In genomic region chr3R:7075712-7076183, dm6 we compare ENCODE assay signal across 1 fruit fly cellular context.
A peak's percentile ranks its signal among the peaks of the same experiment; 100 is the strongest.
TF ChIP-seq lines count a peak whose summit lies in the region.

No protein-coding gene starts in this region.

TF ChIP-seq in whole organism, embryonic, 481 proteins besides CTCF, POLR2A, EP300 and RAD21 (continued from another document and continues in another):
- TF ChIP-seq pho (GFP tag; optimal IDR thresholded peaks at IDR 0.05; lab: Kevin White, UChicago): peak; percentile 89
- TF ChIP-seq tll (GFP tag; optimal IDR thresholded peaks at IDR 0.05; lab: Kevin White, UChicago): peak; percentile 21 to 84
- TF ChIP-seq psq (GFP tag; optimal IDR thresholded peaks at IDR 0.05; lab: Kevin White, UChicago): peak; percentile 46
- TF ChIP-seq ewg (GFP tag; optimal IDR thresholded peaks at IDR 0.05; lab: Kevin White, UChicago): peak; percentile 76
- TF ChIP-seq CG7372 (GFP tag; IDR thresholded peaks at IDR 0.05; lab: Robert Waterston, UW): no peak
- peak; percentile 75 for TF ChIP-seq emc (GFP tag; optimal IDR thresholded peaks at IDR 0.05; lab: Kevin White, UChicago)
- peak in 1 of 3 experiments; percentile 62 for TF ChIP-seq Stat92E (GFP tag; optimal IDR thresholded peaks at IDR 0.05; lab: Kevin White, UChicago)
- peak; percentile 91 for TF ChIP-seq Meics (GFP tag; optimal IDR thresholded peaks at IDR 0.05; lab: Kevin White, UChicago)
- peak; percentile 94 for TF ChIP-seq lilli (GFP tag; optimal IDR thresholded peaks at IDR 0.05; lab: Kevin White, UChicago)
- TF ChIP-seq CG18619 (GFP tag; optimal IDR thresholded peaks at IDR 0.05; lab: Kevin White, UChicago): peak; percentile 87
- peak; percentile 80 for TF ChIP-seq org-1 (GFP tag; optimal IDR thresholded peaks at IDR 0.05; lab: Kevin White, UChicago)
- peak; percentile 77 for TF ChIP-seq CG12236 (GFP tag; optimal IDR thresholded peaks at IDR 0.05; lab: Kevin White, UChicago)
- TF ChIP-seq CG7556 (GFP tag; optimal IDR thresholded peaks at IDR 0.05; lab: Kevin White, UChicago): peak; percentile 87
- no peak for TF ChIP-seq gt (GFP tag; IDR thresholded peaks at IDR 0.05; lab: Robert Waterston, UW)
- TF ChIP-seq dm (GFP tag; optimal IDR thresholded peaks at IDR 0.05; lab: Kevin White, UChicago): peak; percentile 82
- TF ChIP-seq cad (GFP tag; optimal IDR thresholded peaks at IDR 0.05; lab: Kevin White, UChicago): no peak
- TF ChIP-seq Hr3 (GFP tag; optimal IDR thresholded peaks at IDR 0.05; lab: Kevin White, UChicago): peak; percentile 83
- TF ChIP-seq kay (GFP tag; optimal IDR thresholded peaks at IDR 0.05; lab: Kevin White, UChicago): peak; percentile 71
- no peak for TF ChIP-seq inv (GFP tag; IDR thresholded peaks at IDR 0.05; lab: Robert Waterston, UW; ENCODE audit: partially characterized antibody)
- no peak for TF ChIP-seq MBD-R2 (GFP tag; IDR thresholded peaks at IDR 0.05; lab: Robert Waterston, UW)
- no peak for TF ChIP-seq CG11696 (GFP tag; IDR thresholded peaks at IDR 0.05; lab: Robert Waterston, UW)
- peak; percentile 79 for TF ChIP-seq Bdp1 (GFP tag; optimal IDR thresholded peaks at IDR 0.05; lab: Kevin White, UChicago)
- TF ChIP-seq Hmx (GFP tag; optimal IDR thresholded peaks at IDR 0.05; lab: Kevin White, UChicago): peak; percentile 79
- peak; percentile 86 for TF ChIP-seq CG10654 (GFP tag; optimal IDR thresholded peaks at IDR 0.05; lab: Kevin White, UChicago)
- peak; percentile 68 for TF ChIP-seq NC2α (GFP tag; optimal IDR thresholded peaks at IDR 0.05; lab: Kevin White, UChicago)
- TF ChIP-seq CG1233 (GFP tag; optimal IDR thresholded peaks at IDR 0.05; lab: Kevin White, UChicago): peak; percentile 86
- TF ChIP-seq CG17328 (GFP tag; IDR thresholded peaks at IDR 0.05; lab: Robert Waterston, UW): no peak
- no peak for TF ChIP-seq esg (GFP tag; conservative IDR thresholded peaks at IDR 0.05; lab: Robert Waterston, UW)
- no peak for TF ChIP-seq tna (GFP tag; IDR thresholded peaks at IDR 0.05; lab: Robert Waterston, UW; ENCODE audit: partially characterized antibody)
- TF ChIP-seq CG10274 (GFP tag; optimal IDR thresholded peaks at IDR 0.05; lab: Kevin White, UChicago): peak; percentile 79
- TF ChIP-seq YL-1 (GFP tag; optimal IDR thresholded peaks at IDR 0.05; lab: Kevin White, UChicago): no peak
- peak; percentile 83 for TF ChIP-seq CG10267 (tag; optimal IDR thresholded peaks at IDR 0.05; lab: Kevin White, UChicago)
- no peak for TF ChIP-seq Nf-YA (GFP tag; IDR thresholded peaks at IDR 0.05; lab: Robert Waterston, UW)
- TF ChIP-seq CG34224 (GFP tag; IDR thresholded peaks at IDR 0.05; lab: Robert Waterston, UW; ENCODE audit: partially characterized antibody): no peak
- TF ChIP-seq klu (GFP tag; IDR thresholded peaks at IDR 0.05; lab: Robert Waterston, UW): no peak
- peak; percentile 94 for TF ChIP-seq Fer1 (GFP tag; optimal IDR thresholded peaks at IDR 0.05; lab: Kevin White, UChicago)
- TF ChIP-seq Drgx (GFP tag; IDR thresholded peaks at IDR 0.05; lab: Robert Waterston, UW): no peak
- no peak for TF ChIP-seq CG14667 (GFP tag; IDR thresholded peaks at IDR 0.05; lab: Robert Waterston, UW)
- TF ChIP-seq dimm (GFP tag; IDR thresholded peaks at IDR 0.05; lab: Robert Waterston, UW): no peak
- peak; percentile 90 for TF ChIP-seq Oli (tag; optimal IDR thresholded peaks at IDR 0.05; lab: Kevin White, UChicago)
- no peak for TF ChIP-seq sr (GFP tag; IDR thresholded peaks at IDR 0.05; lab: Robert Waterston, UW)
- peak; percentile 89 for TF ChIP-seq NfI (GFP tag; optimal IDR thresholded peaks at IDR 0.05; lab: Kevin White, UChicago)
- TF ChIP-seq Mes4 (GFP tag; optimal IDR thresholded peaks at IDR 0.05; lab: Kevin White, UChicago): peak; percentile 86
- peak; percentile 88 for TF ChIP-seq CG13296 (GFP tag; optimal IDR thresholded peaks at IDR 0.05; lab: Kevin White, UChicago)
- peak; percentile 87 for TF ChIP-seq fd96Cb (tag; optimal IDR thresholded peaks at IDR 0.05; lab: Kevin White, UChicago)
- peak; percentile 99 for TF ChIP-seq Med (GFP tag; lab: Kevin White, UChicago)
- TF ChIP-seq ttk (GFP tag; IDR thresholded peaks at IDR 0.05; lab: Robert Waterston, UW): no peak
- peak; percentile 95 for TF ChIP-seq HmgZ (tag; optimal IDR thresholded peaks at IDR 0.05; lab: Kevin White, UChicago)
- TF ChIP-seq zfh1 (GFP tag; IDR thresholded peaks at IDR 0.05; lab: Robert Waterston, UW): no peak
- TF ChIP-seq CG11723 (GFP tag; optimal IDR thresholded peaks at IDR 0.05; lab: Kevin White, UChicago): peak; percentile 85
- no peak for TF ChIP-seq so (GFP tag; IDR thresholded peaks at IDR 0.05; lab: Robert Waterston, UW)
- peak; percentile 47 for TF ChIP-seq p53 (GFP tag; optimal IDR thresholded peaks at IDR 0.05; lab: Kevin White, UChicago)
- TF ChIP-seq CG7745 (tag; optimal IDR thresholded peaks at IDR 0.05; lab: Kevin White, UChicago): peak; percentile 30
- no peak for TF ChIP-seq ham (GFP tag; IDR thresholded peaks at IDR 0.05; lab: Robert Waterston, UW)
- peak; percentile 85 for TF ChIP-seq CG12071 (GFP tag; optimal IDR thresholded peaks at IDR 0.05; lab: Kevin White, UChicago)
- TF ChIP-seq vfl (GFP tag; optimal IDR thresholded peaks at IDR 0.05; lab: Kevin White, UChicago): peak; percentile 76
- TF ChIP-seq CG33557 (GFP tag; optimal IDR thresholded peaks at IDR 0.05; lab: Kevin White, UChicago): peak; percentile 65
- peak; percentile 76 for TF ChIP-seq CG10462 (GFP tag; optimal IDR thresholded peaks at IDR 0.05; lab: Kevin White, UChicago)
- TF ChIP-seq CG7839 (tag; optimal IDR thresholded peaks at IDR 0.05; lab: Kevin White, UChicago): peak; percentile 93
- TF ChIP-seq CG2202 (tag; optimal IDR thresholded peaks at IDR 0.05; lab: Kevin White, UChicago): peak; percentile 67
- TF ChIP-seq CG13123 (GFP tag; optimal IDR thresholded peaks at IDR 0.05; lab: Kevin White, UChicago): peak; percentile 75
- no peak for TF ChIP-seq crol (GFP tag; IDR thresholded peaks at IDR 0.05; lab: Robert Waterston, UW)
- TF ChIP-seq Gug (GFP tag; IDR thresholded peaks at IDR 0.05; lab: Robert Waterston, UW): peak; percentile 86
- no peak for TF ChIP-seq gfzf (GFP tag; optimal IDR thresholded peaks at IDR 0.05; lab: Kevin White, UChicago)
- peak; percentile 84 for TF ChIP-seq onecut (GFP tag; IDR thresholded peaks at IDR 0.05; lab: Robert Waterston, UW)
- no peak for TF ChIP-seq sc (optimal IDR thresholded peaks at IDR 0.05; lab: Kevin White, UChicago)
- peak; percentile 81 for TF ChIP-seq sc (GFP tag; optimal IDR thresholded peaks at IDR 0.05; lab: Kevin White, UChicago)
- TF ChIP-seq hb (GFP tag; IDR thresholded peaks at IDR 0.05; lab: Robert Waterston, UW; ENCODE audit: partially characterized antibody): no peak
- TF ChIP-seq CG4617 (GFP tag; optimal IDR thresholded peaks at IDR 0.05; lab: Kevin White, UChicago; ENCODE audit: borderline replicate concordance): peak; percentile 48
- no peak for TF ChIP-seq sob (GFP tag; IDR thresholded peaks at IDR 0.05; lab: Robert Waterston, UW)
- peak; percentile 82 for TF ChIP-seq zfh2 (GFP tag; optimal IDR thresholded peaks at IDR 0.05; lab: Kevin White, UChicago)
- TF ChIP-seq corto (GFP tag; optimal IDR thresholded peaks at IDR 0.05; lab: Kevin White, UChicago): peak; percentile 92
- TF ChIP-seq CG30403 (GFP tag; optimal IDR thresholded peaks at IDR 0.05; lab: Kevin White, UChicago): peak; percentile 91
- no peak for TF ChIP-seq wdn (GFP tag; IDR thresholded peaks at IDR 0.05; lab: Robert Waterston, UW)
- TF ChIP-seq CG13624 (GFP tag; optimal IDR thresholded peaks at IDR 0.05; lab: Kevin White, UChicago): peak; percentile 90
- TF ChIP-seq Pdp1 (GFP tag; optimal IDR thresholded peaks at IDR 0.05; lab: Kevin White, UChicago): peak; percentile 82 to 91
- TF ChIP-seq scrt (GFP tag; optimal IDR thresholded peaks at IDR 0.05; lab: Kevin White, UChicago): peak; percentile 83
- peak; percentile 63 for TF ChIP-seq CG10565 (GFP tag; optimal IDR thresholded peaks at IDR 0.05; lab: Kevin White, UChicago)
- TF ChIP-seq CG15073 (GFP tag; optimal IDR thresholded peaks at IDR 0.05; lab: Kevin White, UChicago): peak; percentile 34
- peak; percentile 86 for TF ChIP-seq Dip3 (GFP tag; optimal IDR thresholded peaks at IDR 0.05; lab: Kevin White, UChicago)
- TF ChIP-seq CG43689 (GFP tag; IDR thresholded peaks at IDR 0.05; lab: Robert Waterston, UW): no peak
- TF ChIP-seq nau (GFP tag; optimal IDR thresholded peaks at IDR 0.05; lab: Kevin White, UChicago): peak; percentile 85
- peak; percentile 77 for TF ChIP-seq croc (GFP tag; conservative IDR thresholded peaks at IDR 0.05; lab: Robert Waterston, UW)
- TF ChIP-seq CG18476 (GFP tag; optimal IDR thresholded peaks at IDR 0.05; lab: Kevin White, UChicago): peak; percentile 89
- TF ChIP-seq gem (tag; optimal IDR thresholded peaks at IDR 0.05; lab: Kevin White, UChicago): peak; percentile 91
- TF ChIP-seq Lpt (GFP tag; optimal IDR thresholded peaks at IDR 0.05; lab: Kevin White, UChicago): no peak
- peak; percentile 70 for TF ChIP-seq CG12299 (tag; optimal IDR thresholded peaks at IDR 0.05; lab: Kevin White, UChicago)
- peak; percentile 83 for TF ChIP-seq maf-S (GFP tag; optimal IDR thresholded peaks at IDR 0.05; lab: Kevin White, UChicago)
- TF ChIP-seq Hmr (GFP tag; optimal IDR thresholded peaks at IDR 0.05; lab: Kevin White, UChicago): peak; percentile 92
- TF ChIP-seq CG9437 (GFP tag; optimal IDR thresholded peaks at IDR 0.05; lab: Kevin White, UChicago): peak; percentile 80
- peak; percentile 34 for TF ChIP-seq stwl (tag; optimal IDR thresholded peaks at IDR 0.05; lab: Kevin White, UChicago)
- peak; percentile 54 for TF ChIP-seq CG31365 (tag; optimal IDR thresholded peaks at IDR 0.05; lab: Kevin White, UChicago)
- TF ChIP-seq Dip2 (GFP tag; IDR thresholded peaks at IDR 0.05; lab: Robert Waterston, UW): no peak
- no peak for TF ChIP-seq CG16813 (GFP tag; IDR thresholded peaks at IDR 0.05; lab: Robert Waterston, UW; ENCODE audit: partially characterized antibody)
- peak; percentile 70 for TF ChIP-seq CG3995 (GFP tag; optimal IDR thresholded peaks at IDR 0.05; lab: Kevin White, UChicago)
- no peak for TF ChIP-seq Gsc (GFP tag; IDR thresholded peaks at IDR 0.05; lab: Robert Waterston, UW)
- no peak for TF ChIP-seq CG34422 (GFP tag; IDR thresholded peaks at IDR 0.05; lab: Robert Waterston, UW)
- peak; percentile 91 for TF ChIP-seq Hsf (GFP tag; optimal IDR thresholded peaks at IDR 0.05; lab: Kevin White, UChicago)
- TF ChIP-seq CG9797 (GFP tag; optimal IDR thresholded peaks at IDR 0.05; lab: Kevin White, UChicago): no peak
- peak; percentile 48 for TF ChIP-seq Elba2 (GFP tag; optimal IDR thresholded peaks at IDR 0.05; lab: Kevin White, UChicago)
- peak; percentile 75 for TF ChIP-seq CG2875 (GFP tag; optimal IDR thresholded peaks at IDR 0.05; lab: Kevin White, UChicago)
- peak; percentile 91 for TF ChIP-seq CG5245 (GFP tag; optimal IDR thresholded peaks at IDR 0.05; lab: Kevin White, UChicago)
- TF ChIP-seq CG2116 (GFP tag; optimal IDR thresholded peaks at IDR 0.05; lab: Kevin White, UChicago): peak; percentile 64
- peak; percentile 71 for TF ChIP-seq Ets97D (GFP tag; optimal IDR thresholded peaks at IDR 0.05; lab: Kevin White, UChicago)
- TF ChIP-seq D (optimal IDR thresholded peaks at IDR 0.05; lab: Kevin White, UChicago): no peak
- TF ChIP-seq D (GFP tag; optimal IDR thresholded peaks at IDR 0.05; lab: Kevin White, UChicago): peak; percentile 91
- peak; percentile 92 for TF ChIP-seq ERR (GFP tag; optimal IDR thresholded peaks at IDR 0.05; lab: Kevin White, UChicago)
- TF ChIP-seq Sry-δ (GFP tag; optimal IDR thresholded peaks at IDR 0.05; lab: Kevin White, UChicago): peak; percentile 56
- peak; percentile 0 for TF ChIP-seq abd-A (tag; optimal IDR thresholded peaks at IDR 0.05; lab: Kevin White, UChicago)
- peak; percentile 71 for TF ChIP-seq slou (GFP tag; optimal IDR thresholded peaks at IDR 0.05; lab: Kevin White, UChicago)
- no peak for TF ChIP-seq wor (GFP tag; IDR thresholded peaks at IDR 0.05; lab: Robert Waterston, UW)
- TF ChIP-seq gcm (GFP tag; optimal IDR thresholded peaks at IDR 0.05; lab: Kevin White, UChicago): peak; percentile 81
- TF ChIP-seq CG10431 (GFP tag; optimal IDR thresholded peaks at IDR 0.05; lab: Kevin White, UChicago): peak; percentile 20
- TF ChIP-seq CG9876 (GFP tag; optimal IDR thresholded peaks at IDR 0.05; lab: Kevin White, UChicago): peak; percentile 83
- no peak for TF ChIP-seq CG11695 (GFP tag; IDR thresholded peaks at IDR 0.05; lab: Robert Waterston, UW)
- TF ChIP-seq CG10147 (GFP tag; optimal IDR thresholded peaks at IDR 0.05; lab: Kevin White, UChicago): peak; percentile 92
- peak in 1 of 3 experiments; percentile 80 for TF ChIP-seq lola (GFP tag; optimal IDR thresholded peaks at IDR 0.05; lab: Kevin White, UChicago)
- TF ChIP-seq CG6272 (GFP tag; IDR thresholded peaks at IDR 0.05; lab: Robert Waterston, UW): peak; percentile 73
- TF ChIP-seq shn (GFP tag; optimal IDR thresholded peaks at IDR 0.05; lab: Kevin White, UChicago): peak; percentile 88
- TF ChIP-seq dati (GFP tag; IDR thresholded peaks at IDR 0.05; lab: Robert Waterston, UW): no peak
- peak; percentile 73 for TF ChIP-seq fd3F (GFP tag; optimal IDR thresholded peaks at IDR 0.05; lab: Kevin White, UChicago)
- no peak for TF ChIP-seq usp (GFP tag; optimal IDR thresholded peaks at IDR 0.05; lab: Kevin White, UChicago)
- no peak for TF ChIP-seq CG32772 (GFP tag; IDR thresholded peaks at IDR 0.05; lab: Robert Waterston, UW)
- peak; percentile 81 for TF ChIP-seq pum (GFP tag; optimal IDR thresholded peaks at IDR 0.05; lab: Kevin White, UChicago)
- peak; percentile 87 for TF ChIP-seq CG8089 (GFP tag; optimal IDR thresholded peaks at IDR 0.05; lab: Kevin White, UChicago)
- TF ChIP-seq pzg (GFP tag; optimal IDR thresholded peaks at IDR 0.05; lab: Kevin White, UChicago): peak; percentile 7
- peak; percentile 70 for TF ChIP-seq CG17186 (GFP tag; optimal IDR thresholded peaks at IDR 0.05; lab: Kevin White, UChicago)
- peak; percentile 62 for TF ChIP-seq CG17802 (tag; optimal IDR thresholded peaks at IDR 0.05; lab: Kevin White, UChicago)
- peak; percentile 50 for TF ChIP-seq sd (tag; optimal IDR thresholded peaks at IDR 0.05; lab: Kevin White, UChicago)
- peak; percentile 77 for TF ChIP-seq CrebB (tag; optimal IDR thresholded peaks at IDR 0.05; lab: Kevin White, UChicago)
- TF ChIP-seq CG5953 (GFP tag; IDR thresholded peaks at IDR 0.05; lab: Robert Waterston, UW): no peak
- no peak for TF ChIP-seq CG13287 (GFP tag; IDR thresholded peaks at IDR 0.05; lab: Robert Waterston, UW; ENCODE audit: partially characterized antibody)
- TF ChIP-seq HLH3B (GFP tag; IDR thresholded peaks at IDR 0.05; lab: Robert Waterston, UW): no peak
- peak; percentile 80 for TF ChIP-seq CG4707 (GFP tag; optimal IDR thresholded peaks at IDR 0.05; lab: Kevin White, UChicago)
- no peak for TF ChIP-seq unc-4 (GFP tag; IDR thresholded peaks at IDR 0.05; lab: Robert Waterston, UW; ENCODE audit: partially characterized antibody)
